Worm (Caenorhabditis elegans): Measurements from ENCODE around the gene pigk-1.

The pigk-1 gene

ce11 chrIV:11118837-11119491 lies 9.1 kb upstream of the pigk-1 start, which contains the start of the genes imp-2 and enpl-1 (continued):
- no peak for TF ChIP-seq ceh-28 (tag; optimal IDR thresholded peaks at IDR 0.05)
- no peak for TF ChIP-seq mxl-2 (GFP tag; conservative IDR thresholded peaks at IDR 0.05)
- TF ChIP-seq skn-1 (tag; optimal IDR thresholded peaks at IDR 0.05), result no peak
- peak; percentile 62 for TF ChIP-seq nhr-48 (tag; optimal IDR thresholded peaks at IDR 0.05)
- TF ChIP-seq nhr-28 (tag; optimal IDR thresholded peaks at IDR 0.05), result peak; percentile 73
- peak; percentile 70; the same call in 1 of the 2 replicates for TF ChIP-seq lin-1 (GFP tag; IDR thresholded peaks at IDR 0.05)
- TF ChIP-seq nhr-10 (tag; optimal IDR thresholded peaks at IDR 0.05), result peak; percentile 30
- TF ChIP-seq Y5F2A.4 (GFP tag; optimal IDR thresholded peaks at IDR 0.05), result no peak
- peak; percentile 85 to 96 for TF ChIP-seq lsy-2 (tag; optimal IDR thresholded peaks at IDR 0.05)
- TF ChIP-seq mep-1 (tag; optimal IDR thresholded peaks at IDR 0.05), result peak; percentile 96
- peak; percentile 82 for TF ChIP-seq nhr-102 (tag; optimal IDR thresholded peaks at IDR 0.05)
- TF ChIP-seq cey-2 (tag; optimal IDR thresholded peaks at IDR 0.05; ENCODE audit: borderline replicate concordance, insufficient read depth), result no peak
- peak; percentile 71 to 98 for TF ChIP-seq mdl-1 (tag; optimal IDR thresholded peaks at IDR 0.05)
- TF ChIP-seq ztf-7 (tag; optimal IDR thresholded peaks at IDR 0.05), result no peak
- TF ChIP-seq F26F4.8 (GFP tag; conservative IDR thresholded peaks at IDR 0.05), result no peak
- TF ChIP-seq snpc-4 (tag; optimal IDR thresholded peaks at IDR 0.05), result no peak
- peak; percentile 89 for TF ChIP-seq T26A8.4 (GFP tag; IDR thresholded peaks at IDR 0.05)
- peak; percentile 83 for TF ChIP-seq nhr-6 (tag; optimal IDR thresholded peaks at IDR 0.05)
- no peak for TF ChIP-seq nhr-237 (tag; optimal IDR thresholded peaks at IDR 0.05)
- TF ChIP-seq lin-13 (GFP tag; optimal IDR thresholded peaks at IDR 0.05), result peak; percentile 83
- peak; percentile 16 for TF ChIP-seq zfp-2 (tag; optimal IDR thresholded peaks at IDR 0.05)
- peak; percentile 49; the same call in 1 of the 2 replicates for TF ChIP-seq tra-1 (GFP tag; IDR thresholded peaks at IDR 0.05)
- peak; percentile 96 for TF ChIP-seq hlh-11 (tag; optimal IDR thresholded peaks at IDR 0.05)
- peak; percentile 21 for TF ChIP-seq ama-1 (optimal IDR thresholded peaks at IDR 0.05)
- peak; percentile 60; the same call in 1 of the 2 replicates for TF ChIP-seq mdt-29 (GFP tag; IDR thresholded peaks at IDR 0.05)
- 0 out of 2 replicates have a peak, but pooled peaks have one; percentile 13 for TF ChIP-seq zfp-3 (GFP tag; conservative IDR thresholded peaks at IDR 0.05)
- TF ChIP-seq egl-27 (tag; optimal IDR thresholded peaks at IDR 0.05), result no peak
- TF ChIP-seq hif-1 (tag; optimal IDR thresholded peaks at IDR 0.05), result peak; percentile 18 to 69
- no peak for TF ChIP-seq R02D3.7 (tag; optimal IDR thresholded peaks at IDR 0.05)
- no peak for TF ChIP-seq lin-39 (tag; optimal IDR thresholded peaks at IDR 0.05)
- no peak for TF ChIP-seq Y48G9A.11 (GFP tag; IDR thresholded peaks at IDR 0.05)
- no peak for TF ChIP-seq daf-19 (GFP tag; conservative IDR thresholded peaks at IDR 0.05)
- TF ChIP-seq mxl-3 (GFP tag; optimal IDR thresholded peaks at IDR 0.05), result peak; percentile 100
- TF ChIP-seq dve-1 (tag; optimal IDR thresholded peaks at IDR 0.05; ENCODE audit: insufficient read depth), result peak; percentile 93
- TF ChIP-seq nhr-77 (tag; optimal IDR thresholded peaks at IDR 0.05), result peak; percentile 77
- TF ChIP-seq daf-8 (GFP tag; IDR thresholded peaks at IDR 0.05), result no peak
- peak; percentile 17; the same call in 1 of the 2 replicates for TF ChIP-seq lim-7 (GFP tag; IDR thresholded peaks at IDR 0.05)
- peak; percentile 71 for TF ChIP-seq arid-1 (GFP tag; conservative IDR thresholded peaks at IDR 0.05)
- peak; percentile 68; the same call in 1 of the 2 replicates for TF ChIP-seq ceh-20 (GFP tag; IDR thresholded peaks at IDR 0.05)
- TF ChIP-seq nhr-25 (tag; optimal IDR thresholded peaks at IDR 0.05; ENCODE audit: borderline replicate concordance, insufficient read depth), result peak; percentile 65
- TF ChIP-seq dmd-9 (GFP tag; IDR thresholded peaks at IDR 0.05), result peak; percentile 55; the same call in 1 of the 2 replicates
- TF ChIP-seq nhr-76 (tag; optimal IDR thresholded peaks at IDR 0.05), result no peak
- no peak for TF ChIP-seq attf-4 (tag; optimal IDR thresholded peaks at IDR 0.05)
- no peak for TF ChIP-seq F44E2.7 (GFP tag; IDR thresholded peaks at IDR 0.05)
- TF ChIP-seq lin-38 (GFP tag; IDR thresholded peaks at IDR 0.05), result peak; percentile 80
- peak in 1 of 2 experiments; percentile 74 for TF ChIP-seq daf-16 (GFP tag; optimal IDR thresholded peaks at IDR 0.05)
- TF ChIP-seq daf-16 (tag; optimal IDR thresholded peaks at IDR 0.05), result peak; percentile 72
- peak; percentile 85 for TF ChIP-seq fkh-10 (GFP tag; optimal IDR thresholded peaks at IDR 0.05)
- TF ChIP-seq saeg-2 (GFP tag; IDR thresholded peaks at IDR 0.05), result peak; percentile 78
- TF ChIP-seq Y75B8A.6 (GFP tag; IDR thresholded peaks at IDR 0.05), result no peak
